Worm (Caenorhabditis elegans) whole organism, L1 larva: Measurements from ENCODE around the gene C46C2.6.

Experiments used
- C16A3.4 ChIP-seq: fragments of 150-350 bp; optimal IDR thresholded peaks from 2 replicates; lab custom pipeline; 2014; ENCODE audit warnings: missing biosample characterization, missing genetic modification characterization
- ama-1 ChIP-seq: fragments of 150-350 bp; optimal IDR thresholded peaks from 2 replicates; lab custom pipeline; 2014
- ceh-82 ChIP-seq, 3 experiments: fragments of 150-350 bp in 1 of 3; sonication (generic microtip) in 2 of 3; optimal IDR thresholded peaks; 2 replicates each; lab custom pipeline; 2014 to 2017; ENCODE audit warnings: missing biosample characterization in 3 of 3, missing genetic modification characterization in 3 of 3
- lsy-2 ChIP-seq, 2 experiments: fragments of 150-350 bp; optimal IDR thresholded peaks; 2 replicates each; lab custom pipeline; 2014; ENCODE audit warnings: missing biosample characterization in 2 of 2, missing genetic modification characterization in 2 of 2
- nhr-12 ChIP-seq: sonication (generic microtip); optimal IDR thresholded peaks from 2 replicates; lab custom pipeline; 2017; ENCODE audit warnings: missing biosample characterization, missing genetic modification characterization
- nhr-28 ChIP-seq: fragments of 150-350 bp; optimal IDR thresholded peaks from 2 replicates; lab custom pipeline; 2014; ENCODE audit warnings: missing biosample characterization, missing genetic modification characterization
- pag-3 ChIP-seq: sonication (generic microtip); optimal IDR thresholded peaks from 2 replicates; lab custom pipeline; 2017; ENCODE audit warnings: missing genetic modification characterization, mild to moderate bottlenecking, missing compliant biosample characterization, antibody characterized with exemption, borderline replicate concordance; ENCODE audit not compliant: insufficient read depth
- snpc-4 ChIP-seq: fragments of 150-350 bp; optimal IDR thresholded peaks from 2 replicates; lab custom pipeline; 2014; ENCODE audit warnings: missing biosample characterization, missing genetic modification characterization
- unc-98 ChIP-seq: fragments of 200-800 bp; sonication (Bioruptor generic); IDR thresholded peaks from 2 replicates; pipeline ENCODE4 v1.3.6; 2022; ENCODE audit warnings: missing genetic modification characterization, missing compliant biosample characterization

- TF ChIP-seq snpc-4 (tag; lab: Kevin White, UChicago) (peak; percentile 56), unc-98 (no peak), nhr-28 (tag; lab: Kevin White, UChicago) (no peak), ama-1 (lab: Kevin White, UChicago) (no peak), ceh-82 (tag; optimal IDR thresholded peaks at IDR 0.05; lab: Kevin White, UChicago) (peak; percentile 19 to 59 (median 49)), lsy-2 (tag; optimal IDR thresholded peaks at IDR 0.05; lab: Kevin White, UChicago) (peak; percentile 55 to 71), C16A3.4 (tag; lab: Kevin White, UChicago) (no peak), nhr-12 (tag; lab: Kevin White, UChicago) (no peak), pag-3 (tag; lab: Kevin White, UChicago) (no peak)
Measured at ce11 chrIV:9196755-9197154, 15.5 kb upstream of the C46C2.6 start.
